Fruit fly (Drosophila melanogaster) whole organism, prepupa: ENCODE measurements around the gene mRpL40.
A peak's percentile ranks its signal among the peaks of the same experiment; 100 is the strongest.

ENCODE experiments used
- Blimp-1 ChIP-seq: fragments of 200-800 bp; sonication (Bioruptor generic); optimal IDR thresholded peaks from 3 replicates; lab custom pipeline; 2017; ENCODE audit warnings: missing biosample characterization, missing genetic modification characterization, mild to moderate bottlenecking, moderate library complexity, missing genetic modification reagents
- CG10669 ChIP-seq: fragments of 200-800 bp; sonication (Bioruptor generic); optimal IDR thresholded peaks from 3 replicates; lab custom pipeline; 2018; ENCODE audit warnings: missing biosample characterization, mild to moderate bottlenecking, missing genetic modification characterization, moderate library complexity
- CG11294 ChIP-seq: fragments of 200-800 bp; sonication (Bioruptor generic); IDR thresholded peaks from 2 replicates; pipeline ENCODE4 v1.3.6; 2022; ENCODE audit warnings: missing biosample characterization, missing genetic modification characterization
- CG11762 ChIP-seq: fragments of 200-800 bp; sonication (Bioruptor generic); optimal IDR thresholded peaks from 3 replicates; lab custom pipeline; 2016; ENCODE audit warnings: missing biosample characterization, missing genetic modification characterization; ENCODE audit not compliant: insufficient read depth
- CG11902 ChIP-seq: fragments of 200-800 bp; sonication (Bioruptor generic); optimal IDR thresholded peaks from 3 replicates; lab custom pipeline; 2016; ENCODE audit warnings: missing biosample characterization, missing genetic modification characterization
- CG15336 ChIP-seq: fragments of 200-800 bp; sonication (Bioruptor generic); IDR thresholded peaks from 2 replicates; pipeline ENCODE4 v1.3.6; 2022; ENCODE audit warnings: missing biosample characterization, missing genetic modification characterization
- CG1621 ChIP-seq: fragments of 200-800 bp; sonication (Bioruptor generic); optimal IDR thresholded peaks from 3 replicates; lab custom pipeline; 2018; ENCODE audit warnings: missing biosample characterization, mild to moderate bottlenecking, missing genetic modification characterization
- CG3032 ChIP-seq: fragments of 200-800 bp; optimal IDR thresholded peaks from 2 replicates; lab custom pipeline; 2019; ENCODE audit warnings: missing biosample characterization, mild to moderate bottlenecking, missing genetic modification characterization, moderate library complexity
- CG31627 ChIP-seq: fragments of 200-800 bp; sonication (Bioruptor generic); optimal IDR thresholded peaks from 3 replicates; lab custom pipeline; 2016; ENCODE audit warnings: missing biosample characterization, missing genetic modification characterization
- CG32006 ChIP-seq: fragments of 200-800 bp; sonication (Bioruptor generic); optimal IDR thresholded peaks from 3 replicates; lab custom pipeline; 2017; ENCODE audit warnings: missing biosample characterization, mild to moderate bottlenecking, missing genetic modification characterization
- CG34406 ChIP-seq: fragments of 200-800 bp; sonication (Bioruptor generic); optimal IDR thresholded peaks from 3 replicates; lab custom pipeline; 2016; ENCODE audit warnings: missing biosample characterization, missing genetic modification characterization
- CG4318 ChIP-seq: fragments of 200-800 bp; sonication (Bioruptor generic); optimal IDR thresholded peaks from 3 replicates; lab custom pipeline; 2017; ENCODE audit warnings: missing biosample characterization, mild to moderate bottlenecking, missing genetic modification characterization
- CG6163 ChIP-seq: fragments of 200-800 bp; sonication (Bioruptor generic); IDR thresholded peaks from 3 replicates; pipeline ENCODE4 v1.3.6; 2022; ENCODE audit warnings: missing biosample characterization, missing genetic modification characterization
- CG6276 ChIP-seq: fragments of 200-800 bp; sonication (Bioruptor generic); optimal IDR thresholded peaks from 2 replicates; lab custom pipeline; 2017; ENCODE audit warnings: missing biosample characterization, mild to moderate bottlenecking, missing genetic modification characterization
- CG6808 ChIP-seq: fragments of 200-800 bp; sonication (Bioruptor generic); optimal IDR thresholded peaks from 3 replicates; lab custom pipeline; 2017; ENCODE audit warnings: missing biosample characterization, missing genetic modification characterization, mild to moderate bottlenecking, moderate library complexity, missing genetic modification reagents
- CG8119 ChIP-seq: fragments of 200-800 bp; sonication (Bioruptor generic); IDR thresholded peaks from 3 replicates; pipeline ENCODE4 v1.3.6; 2022; ENCODE audit warnings: missing biosample characterization, missing genetic modification characterization
- CG8319 ChIP-seq: fragments of 200-800 bp; sonication (Bioruptor generic); optimal IDR thresholded peaks from 3 replicates; lab custom pipeline; 2016; ENCODE audit warnings: missing biosample characterization, missing genetic modification characterization
- CG9139 ChIP-seq: fragments of 200-800 bp; sonication (Bioruptor generic); optimal IDR thresholded peaks from 3 replicates; lab custom pipeline; 2017; ENCODE audit warnings: missing biosample characterization, mild to moderate bottlenecking, missing genetic modification characterization
- Eip75B ChIP-seq: fragments of 200-800 bp; sonication (Bioruptor generic); optimal IDR thresholded peaks from 3 replicates; lab custom pipeline; 2016; ENCODE audit warnings: missing biosample characterization, missing genetic modification characterization
- Eip78C ChIP-seq: fragments of 200-800 bp; sonication (Bioruptor generic); peaks from one replicate; lab custom pipeline; 2016; ENCODE audit warnings: missing biosample characterization, missing genetic modification characterization
- Eip93F ChIP-seq: fragments of 200-800 bp; sonication (Bioruptor generic); optimal IDR thresholded peaks from 2 replicates; lab custom pipeline; 2016; ENCODE audit warnings: missing biosample characterization, mild to moderate bottlenecking, missing genetic modification characterization
- Ets21C ChIP-seq: fragments of 200-800 bp; sonication (Bioruptor generic); optimal IDR thresholded peaks from 3 replicates; lab custom pipeline; 2016; ENCODE audit warnings: missing biosample characterization, missing genetic modification characterization
- Ets96B ChIP-seq: fragments of 200-800 bp; optimal IDR thresholded peaks from 2 replicates; lab custom pipeline; 2019; ENCODE audit warnings: missing biosample characterization, mild to moderate bottlenecking, missing genetic modification characterization, moderate library complexity
- Hr4 ChIP-seq: fragments of 200-800 bp; sonication (Bioruptor generic); optimal IDR thresholded peaks from 3 replicates; lab custom pipeline; 2016; ENCODE audit warnings: missing biosample characterization, missing genetic modification characterization
- Lpt ChIP-seq: fragments of 200-800 bp; sonication (Bioruptor generic); optimal IDR thresholded peaks from 3 replicates; lab custom pipeline; 2016; ENCODE audit warnings: missing biosample characterization, missing genetic modification characterization
- Met ChIP-seq: fragments of 200-800 bp; sonication (Bioruptor generic); optimal IDR thresholded peaks from 3 replicates; lab custom pipeline; 2016; ENCODE audit warnings: missing biosample characterization, missing genetic modification characterization
- OdsH ChIP-seq: fragments of 200-800 bp; sonication (Bioruptor generic); optimal IDR thresholded peaks from 3 replicates; lab custom pipeline; 2016; ENCODE audit warnings: missing biosample characterization, missing genetic modification characterization
- Smox ChIP-seq: fragments of 200-800 bp; sonication (Bioruptor generic); optimal IDR thresholded peaks from 3 replicates; lab custom pipeline; 2016; ENCODE audit warnings: missing biosample characterization, missing genetic modification characterization
- Sox14 ChIP-seq: fragments of 200-800 bp; sonication (Bioruptor generic); optimal IDR thresholded peaks from 3 replicates; lab custom pipeline; 2016; ENCODE audit warnings: missing biosample characterization, missing genetic modification characterization
- Sox15 ChIP-seq: fragments of 200-800 bp; sonication (Bioruptor generic); optimal IDR thresholded peaks from 3 replicates; lab custom pipeline; 2016; ENCODE audit warnings: missing biosample characterization, missing genetic modification characterization
- achi ChIP-seq: fragments of 200-800 bp; sonication (Bioruptor generic); optimal IDR thresholded peaks from 3 replicates; lab custom pipeline; 2016; ENCODE audit warnings: missing biosample characterization, missing genetic modification characterization
- acj6 ChIP-seq: fragments of 200-800 bp; sonication (Bioruptor generic); optimal IDR thresholded peaks from 3 replicates; lab custom pipeline; 2016; ENCODE audit warnings: missing biosample characterization, missing genetic modification characterization
- dac ChIP-seq: fragments of 200-800 bp; sonication (Bioruptor generic); optimal IDR thresholded peaks from 2 replicates; lab custom pipeline; 2017; ENCODE audit warnings: missing biosample characterization, mild to moderate bottlenecking, missing genetic modification characterization
- dsx ChIP-seq: fragments of 200-800 bp; optimal IDR thresholded peaks from 3 replicates; lab custom pipeline; 2019; ENCODE audit warnings: missing biosample characterization, mild to moderate bottlenecking, missing genetic modification characterization, moderate library complexity; ENCODE audit not compliant: poor library complexity, severe bottlenecking
- fd59A ChIP-seq: fragments of 200-800 bp; sonication (Bioruptor generic); optimal IDR thresholded peaks from 2 replicates; lab custom pipeline; 2017; ENCODE audit warnings: missing biosample characterization, mild to moderate bottlenecking, missing genetic modification characterization, missing genetic modification reagents
- fkh ChIP-seq: fragments of 200-800 bp; sonication (Bioruptor generic); optimal IDR thresholded peaks from 3 replicates; lab custom pipeline; 2017; ENCODE audit warnings: missing biosample characterization, mild to moderate bottlenecking, missing genetic modification characterization, moderate library complexity
- lz ChIP-seq: fragments of 200-800 bp; sonication (Bioruptor generic); optimal IDR thresholded peaks from 3 replicates; lab custom pipeline; 2016; ENCODE audit warnings: missing biosample characterization, missing genetic modification characterization
- net ChIP-seq: fragments of 200-800 bp; sonication (Bioruptor generic); optimal IDR thresholded peaks from 3 replicates; lab custom pipeline; 2016; ENCODE audit warnings: missing biosample characterization, missing genetic modification characterization
- pdm3 ChIP-seq: fragments of 200-800 bp; sonication (Bioruptor generic); optimal IDR thresholded peaks from 3 replicates; lab custom pipeline; 2016; ENCODE audit warnings: missing biosample characterization, missing genetic modification characterization
- salr ChIP-seq, 2 experiments: fragments of 200-800 bp; sonication (Bioruptor generic); optimal IDR thresholded peaks; 3 replicates each; lab custom pipeline; 2016 to 2018; ENCODE audit warnings: missing biosample characterization in 2 of 2, missing genetic modification characterization in 2 of 2, mild to moderate bottlenecking in 1 of 2
- topi ChIP-seq: fragments of 200-800 bp; sonication (Bioruptor generic); optimal IDR thresholded peaks from 3 replicates; lab custom pipeline; 2016; ENCODE audit warnings: missing biosample characterization, missing genetic modification characterization
- vri ChIP-seq: fragments of 200-800 bp; sonication (Bioruptor generic); optimal IDR thresholded peaks from 3 replicates; lab custom pipeline; 2016; ENCODE audit warnings: missing biosample characterization, mild to moderate bottlenecking, missing genetic modification characterization

Gene mRpL40

dm6 chr3R:11409667-11410137 lies 2.0 kb downstream of the mRpL40 start, which contains the start of the genes mgr and Irbp (continued):
- TF ChIP-seq Eip93F (GFP tag; lab: Kevin White, UChicago) (no peak), CG31627 (GFP tag; lab: Kevin White, UChicago) (peak; percentile 61), dsx (GFP tag; lab: Kevin White, UChicago) (peak; percentile 86), Ets96B (tag; lab: Kevin White, UChicago) (peak; percentile 71), Smox (GFP tag; lab: Kevin White, UChicago) (no peak), Ets21C (GFP tag; lab: Kevin White, UChicago) (peak; percentile 49), salr (GFP tag; optimal IDR thresholded peaks at IDR 0.05; lab: Kevin White, UChicago) (no peak), fd59A (GFP tag; lab: Kevin White, UChicago) (peak; percentile 54), CG34406 (GFP tag; lab: Kevin White, UChicago) (peak; percentile 90), CG10669 (GFP tag; lab: Kevin White, UChicago) (peak; percentile 84)

- TF ChIP-seq CG11902 (GFP tag; lab: Kevin White, UChicago) (no peak), dac (GFP tag; lab: Kevin White, UChicago) (no peak), CG6808 (no peak), CG32006 (GFP tag; lab: Kevin White, UChicago) (no peak), Hr4 (GFP tag; lab: Kevin White, UChicago) (no peak), Lpt (GFP tag; lab: Kevin White, UChicago) (no peak), Sox14 (no peak), fd59A (GFP tag; lab: Kevin White, UChicago) (no peak)
Measured at dm6 chr3R:11412371-11412770, 4.7 kb downstream of the mRpL40 start, which contains the start of gene Ipo9. TSS of gene Ipo9 (plus strand) at chr3R:11412522.

dm6 chr3R:11418568-11418967 lies 10.8 kb downstream of the mRpL40 start, which contains the start of the genes bumpel and CG45676:
TSS of gene bumpel (minus strand) at chr3R:11418668.
TSS of gene CG45676 (plus strand) at chr3R:11418885.
- TF ChIP-seq Met (no peak), Eip93F (GFP tag; lab: Kevin White, UChicago) (no peak), CG9139 (GFP tag; lab: Kevin White, UChicago) (no peak), CG6808 (no peak), CG8119 (GFP tag; lab: Robert Waterston, UW) (no peak), acj6 (GFP tag; lab: Kevin White, UChicago) (no peak), CG8319 (GFP tag; lab: Kevin White, UChicago) (no peak), CG3032 (no peak), Eip75B (GFP tag; lab: Kevin White, UChicago) (no peak), fkh (no peak), Blimp-1 (no peak), Eip78C (GFP tag; lab: Kevin White, UChicago) (no peak), dac (GFP tag; lab: Kevin White, UChicago) (no peak)

dm6 chr3R:11421643-11422122 lies 14.0 kb downstream of the mRpL40 start, which contains the start of the genes ninaG and Sptz:
TSS of gene ninaG (minus strand) at chr3R:11421693.
TSS of gene Sptz (plus strand) at chr3R:11422092.
- TF ChIP-seq OdsH (GFP tag; lab: Kevin White, UChicago) (peak; percentile 94), CG34406 (GFP tag; lab: Kevin White, UChicago) (peak; percentile 86), net (peak; percentile 88), dac (GFP tag; lab: Kevin White, UChicago) (peak; percentile 89), Met (no peak), CG6163 (peak; percentile 93), Lpt (GFP tag; lab: Kevin White, UChicago) (peak; percentile 87), Smox (GFP tag; lab: Kevin White, UChicago) (peak; percentile 93), achi (GFP tag; lab: Kevin White, UChicago) (peak; percentile 90), CG4318 (GFP tag; lab: Kevin White, UChicago) (no peak), CG6276 (GFP tag; lab: Kevin White, UChicago) (no peak), CG31627 (GFP tag; lab: Kevin White, UChicago) (peak; percentile 98), CG11294 (peak; percentile 90), Sox15 (GFP tag; lab: Kevin White, UChicago) (peak; percentile 94), topi (GFP tag; lab: Kevin White, UChicago) (peak; percentile 93), CG15336 (GFP tag; lab: Robert Waterston, UW) (peak; percentile 84), CG6808 (no peak), vri (GFP tag; lab: Kevin White, UChicago) (no peak), lz (GFP tag; lab: Kevin White, UChicago) (peak; percentile 97), fd59A (GFP tag; lab: Kevin White, UChicago) (peak; percentile 77), fkh (no peak), CG11762 (peak; percentile 81), CG11902 (GFP tag; lab: Kevin White, UChicago) (peak; percentile 93), salr (GFP tag; optimal IDR thresholded peaks at IDR 0.05; lab: Kevin White, UChicago) (peak in 1 of 2 experiments; percentile 78), Hr4 (GFP tag; lab: Kevin White, UChicago) (no peak), Eip78C (GFP tag; lab: Kevin White, UChicago) (peak; percentile 98), CG1621 (tag; lab: Kevin White, UChicago) (peak; percentile 85), pdm3 (GFP tag; lab: Kevin White, UChicago) (peak; percentile 94), Sox14 (peak; percentile 98)
